Fruit fly (Drosophila melanogaster) whole organism, prepupa: ENCODE data around the gene CG2493.

ENCODE experiments used
- Blimp-1 ChIP-seq: fragments of 200-800 bp; sonication (Bioruptor generic); optimal IDR thresholded peaks from 3 replicates; lab custom pipeline; 2017; ENCODE audit warnings: missing biosample characterization, missing genetic modification characterization, mild to moderate bottlenecking, moderate library complexity, missing genetic modification reagents
- CG10631 ChIP-seq: fragments of 200-800 bp; sonication (Bioruptor generic); optimal IDR thresholded peaks from 2 replicates; lab custom pipeline; 2016; ENCODE audit warnings: missing biosample characterization, missing genetic modification characterization
- CG11762 ChIP-seq: fragments of 200-800 bp; sonication (Bioruptor generic); optimal IDR thresholded peaks from 3 replicates; lab custom pipeline; 2016; ENCODE audit warnings: missing biosample characterization, missing genetic modification characterization; ENCODE audit not compliant: insufficient read depth
- CG15336 ChIP-seq: fragments of 200-800 bp; sonication (Bioruptor generic); IDR thresholded peaks from 2 replicates; pipeline ENCODE4 v1.3.6; 2022; ENCODE audit warnings: missing biosample characterization, missing genetic modification characterization
- CG3032 ChIP-seq: fragments of 200-800 bp; optimal IDR thresholded peaks from 2 replicates; lab custom pipeline; 2019; ENCODE audit warnings: missing biosample characterization, mild to moderate bottlenecking, missing genetic modification characterization, moderate library complexity
- CG31627 ChIP-seq: fragments of 200-800 bp; sonication (Bioruptor generic); optimal IDR thresholded peaks from 3 replicates; lab custom pipeline; 2016; ENCODE audit warnings: missing biosample characterization, missing genetic modification characterization
- CG34406 ChIP-seq: fragments of 200-800 bp; sonication (Bioruptor generic); optimal IDR thresholded peaks from 3 replicates; lab custom pipeline; 2016; ENCODE audit warnings: missing biosample characterization, missing genetic modification characterization
- CG3919 ChIP-seq: fragments of 200-800 bp; sonication (Bioruptor generic); optimal IDR thresholded peaks from 3 replicates; lab custom pipeline; 2016; ENCODE audit warnings: missing biosample characterization, missing genetic modification characterization
- CG4318 ChIP-seq: fragments of 200-800 bp; sonication (Bioruptor generic); optimal IDR thresholded peaks from 3 replicates; lab custom pipeline; 2017; ENCODE audit warnings: missing biosample characterization, mild to moderate bottlenecking, missing genetic modification characterization
- CG6163 ChIP-seq: fragments of 200-800 bp; sonication (Bioruptor generic); IDR thresholded peaks from 3 replicates; pipeline ENCODE4 v1.3.6; 2022; ENCODE audit warnings: missing biosample characterization, missing genetic modification characterization
- CG6276 ChIP-seq: fragments of 200-800 bp; sonication (Bioruptor generic); optimal IDR thresholded peaks from 2 replicates; lab custom pipeline; 2017; ENCODE audit warnings: missing biosample characterization, mild to moderate bottlenecking, missing genetic modification characterization
- CG6792 ChIP-seq: fragments of 200-800 bp; sonication (Bioruptor generic); optimal IDR thresholded peaks from 3 replicates; lab custom pipeline; 2016; ENCODE audit warnings: missing biosample characterization, missing genetic modification characterization
- CG6808 ChIP-seq: fragments of 200-800 bp; sonication (Bioruptor generic); optimal IDR thresholded peaks from 3 replicates; lab custom pipeline; 2017; ENCODE audit warnings: missing biosample characterization, missing genetic modification characterization, mild to moderate bottlenecking, moderate library complexity, missing genetic modification reagents
- CG6854 ChIP-seq: fragments of 200-800 bp; sonication (Bioruptor generic); optimal IDR thresholded peaks from 2 replicates; lab custom pipeline; 2017; ENCODE audit warnings: missing biosample characterization, mild to moderate bottlenecking, missing genetic modification characterization
- CG8119 ChIP-seq: fragments of 200-800 bp; sonication (Bioruptor generic); IDR thresholded peaks from 3 replicates; pipeline ENCODE4 v1.3.6; 2022; ENCODE audit warnings: missing biosample characterization, missing genetic modification characterization
- CG9139 ChIP-seq: fragments of 200-800 bp; sonication (Bioruptor generic); optimal IDR thresholded peaks from 3 replicates; lab custom pipeline; 2017; ENCODE audit warnings: missing biosample characterization, mild to moderate bottlenecking, missing genetic modification characterization
- Eip75B ChIP-seq: fragments of 200-800 bp; sonication (Bioruptor generic); optimal IDR thresholded peaks from 3 replicates; lab custom pipeline; 2016; ENCODE audit warnings: missing biosample characterization, missing genetic modification characterization
- Eip78C ChIP-seq: fragments of 200-800 bp; sonication (Bioruptor generic); peaks from one replicate; lab custom pipeline; 2016; ENCODE audit warnings: missing biosample characterization, missing genetic modification characterization
- Ets21C ChIP-seq: fragments of 200-800 bp; sonication (Bioruptor generic); optimal IDR thresholded peaks from 3 replicates; lab custom pipeline; 2016; ENCODE audit warnings: missing biosample characterization, missing genetic modification characterization
- Ets96B ChIP-seq: fragments of 200-800 bp; optimal IDR thresholded peaks from 2 replicates; lab custom pipeline; 2019; ENCODE audit warnings: missing biosample characterization, mild to moderate bottlenecking, missing genetic modification characterization, moderate library complexity
- Gug ChIP-seq: fragments of 200-800 bp; sonication (Bioruptor generic); IDR thresholded peaks from 2 replicates; pipeline ENCODE4 v1.3.6; 2022; ENCODE audit warnings: missing biosample characterization, missing genetic modification characterization
- Hr38 ChIP-seq: sonication (Bioruptor generic); optimal IDR thresholded peaks from 2 replicates; lab custom pipeline; 2016; ENCODE audit warnings: missing biosample characterization, missing genetic modification characterization
- Hr39 ChIP-seq: fragments of 200-800 bp; sonication (Bioruptor generic); optimal IDR thresholded peaks from 2 replicates; lab custom pipeline; 2016; ENCODE audit warnings: missing biosample characterization, missing genetic modification characterization
- Hr4 ChIP-seq: fragments of 200-800 bp; sonication (Bioruptor generic); optimal IDR thresholded peaks from 3 replicates; lab custom pipeline; 2016; ENCODE audit warnings: missing biosample characterization, missing genetic modification characterization
- Lpt ChIP-seq: fragments of 200-800 bp; sonication (Bioruptor generic); optimal IDR thresholded peaks from 3 replicates; lab custom pipeline; 2016; ENCODE audit warnings: missing biosample characterization, missing genetic modification characterization
- Met ChIP-seq: fragments of 200-800 bp; sonication (Bioruptor generic); optimal IDR thresholded peaks from 3 replicates; lab custom pipeline; 2016; ENCODE audit warnings: missing biosample characterization, missing genetic modification characterization
- OdsH ChIP-seq: fragments of 200-800 bp; sonication (Bioruptor generic); optimal IDR thresholded peaks from 3 replicates; lab custom pipeline; 2016; ENCODE audit warnings: missing biosample characterization, missing genetic modification characterization
- Smox ChIP-seq: fragments of 200-800 bp; sonication (Bioruptor generic); optimal IDR thresholded peaks from 3 replicates; lab custom pipeline; 2016; ENCODE audit warnings: missing biosample characterization, missing genetic modification characterization
- Sox14 ChIP-seq: fragments of 200-800 bp; sonication (Bioruptor generic); optimal IDR thresholded peaks from 3 replicates; lab custom pipeline; 2016; ENCODE audit warnings: missing biosample characterization, missing genetic modification characterization
- achi ChIP-seq: fragments of 200-800 bp; sonication (Bioruptor generic); optimal IDR thresholded peaks from 3 replicates; lab custom pipeline; 2016; ENCODE audit warnings: missing biosample characterization, missing genetic modification characterization
- acj6 ChIP-seq: fragments of 200-800 bp; sonication (Bioruptor generic); optimal IDR thresholded peaks from 3 replicates; lab custom pipeline; 2016; ENCODE audit warnings: missing biosample characterization, missing genetic modification characterization
- cyc ChIP-seq: fragments of 200-800 bp; sonication (Bioruptor generic); optimal IDR thresholded peaks from 3 replicates; lab custom pipeline; 2016; ENCODE audit warnings: missing biosample characterization, missing genetic modification characterization
- esn ChIP-seq: fragments of 200-800 bp; sonication (Bioruptor generic); optimal IDR thresholded peaks from 2 replicates; lab custom pipeline; 2016; ENCODE audit warnings: missing biosample characterization, mild to moderate bottlenecking, missing genetic modification characterization, moderate library complexity
- fd59A ChIP-seq: fragments of 200-800 bp; sonication (Bioruptor generic); optimal IDR thresholded peaks from 2 replicates; lab custom pipeline; 2017; ENCODE audit warnings: missing biosample characterization, mild to moderate bottlenecking, missing genetic modification characterization, missing genetic modification reagents
- fd85E ChIP-seq: fragments of 200-800 bp; sonication (Bioruptor generic); optimal IDR thresholded peaks from 3 replicates; lab custom pipeline; 2016; ENCODE audit warnings: missing biosample characterization, missing genetic modification characterization
- salr ChIP-seq, 2 experiments: fragments of 200-800 bp; sonication (Bioruptor generic); optimal IDR thresholded peaks; 3 replicates each; lab custom pipeline; 2016 to 2018; ENCODE audit warnings: missing biosample characterization in 2 of 2, missing genetic modification characterization in 2 of 2, mild to moderate bottlenecking in 1 of 2
- spab ChIP-seq: fragments of 200-800 bp; sonication (Bioruptor generic); optimal IDR thresholded peaks from 2 replicates; lab custom pipeline; 2017; ENCODE audit warnings: missing biosample characterization, mild to moderate bottlenecking, missing genetic modification characterization, missing genetic modification reagents
- ss ChIP-seq, 2 experiments: fragments of 200-800 bp; sonication (Bioruptor generic); optimal IDR thresholded peaks; 2 replicates in 1 of 2; 3 replicates in 1 of 2; lab custom pipeline; 2017 to 2018; ENCODE audit warnings: mild to moderate bottlenecking in 2 of 2, missing biosample characterization in 2 of 2, missing genetic modification characterization in 2 of 2, moderate library complexity in 1 of 2
- svp ChIP-seq: fragments of 200-800 bp; sonication (Bioruptor generic); peaks from one replicate; lab custom pipeline; 2016; ENCODE audit warnings: missing biosample characterization, missing genetic modification characterization
- topi ChIP-seq: fragments of 200-800 bp; sonication (Bioruptor generic); optimal IDR thresholded peaks from 3 replicates; lab custom pipeline; 2016; ENCODE audit warnings: missing biosample characterization, missing genetic modification characterization
- vri ChIP-seq: fragments of 200-800 bp; sonication (Bioruptor generic); optimal IDR thresholded peaks from 3 replicates; lab custom pipeline; 2016; ENCODE audit warnings: missing biosample characterization, mild to moderate bottlenecking, missing genetic modification characterization

CG2493 gene

DNA sequence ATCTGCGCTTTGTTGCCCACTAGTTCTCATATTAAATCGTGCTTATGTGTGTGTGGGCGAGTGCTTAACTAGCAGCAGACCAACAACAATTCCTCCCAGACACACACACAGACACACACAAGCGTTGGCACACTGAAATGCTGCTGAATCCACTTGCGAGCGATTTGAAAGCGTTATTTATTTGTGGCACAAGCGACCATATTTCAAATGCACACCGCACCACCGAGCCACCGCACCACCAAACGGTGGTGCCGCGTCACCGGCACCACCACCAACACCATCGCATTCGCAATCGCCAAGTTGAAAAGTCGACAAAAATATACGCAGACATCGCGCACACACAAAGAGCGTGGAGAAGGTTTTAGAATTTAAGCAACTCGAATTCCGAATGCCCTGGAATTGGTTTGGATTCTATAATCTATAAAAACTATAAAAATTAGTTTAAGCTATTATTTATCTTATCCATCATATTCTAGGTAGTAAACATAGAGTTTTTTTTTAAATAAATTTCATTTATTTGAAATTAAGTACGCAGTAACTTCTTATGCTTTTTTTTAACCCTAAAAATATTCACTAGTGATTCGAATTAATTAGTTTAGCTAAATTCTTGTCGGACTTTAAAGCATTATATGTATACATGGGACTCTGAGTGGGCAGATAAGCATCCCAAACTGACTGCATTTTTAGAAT is 15.4 kb upstream of the CG2493 start (continued):
- TF ChIP-seq CG9139 (GFP tag; lab: Kevin White, UChicago) (no peak), achi (GFP tag; lab: Kevin White, UChicago) (peak; percentile 51), CG6276 (GFP tag; lab: Kevin White, UChicago) (no peak), Gug (GFP tag; lab: Robert Waterston, UW) (0 out of 2 replicates have a peak, but pooled peaks have one; percentile 11), svp (GFP tag; lab: Kevin White, UChicago) (peak; percentile 61), fd85E (GFP tag; lab: Kevin White, UChicago) (no peak), salr (GFP tag; optimal IDR thresholded peaks at IDR 0.05; lab: Kevin White, UChicago) (peak in 1 of 2 experiments; percentile 40), Sox14 (GFP tag; lab: Kevin White, UChicago) (no peak), topi (GFP tag; lab: Kevin White, UChicago) (no peak), ss (GFP tag; optimal IDR thresholded peaks at IDR 0.05; lab: Kevin White, UChicago) (no peak), OdsH (GFP tag; lab: Kevin White, UChicago) (peak; percentile 34), CG8119 (peak; percentile 69), Hr39 (GFP tag; lab: Kevin White, UChicago) (no peak), Lpt (GFP tag; lab: Kevin White, UChicago) (peak; percentile 8), Eip78C (GFP tag; lab: Kevin White, UChicago) (peak; percentile 68), esn (GFP tag; lab: Kevin White, UChicago) (no peak), Ets96B (tag; lab: Kevin White, UChicago) (peak; percentile 21), Hr38 (GFP tag; lab: Kevin White, UChicago) (no peak)

DNA sequence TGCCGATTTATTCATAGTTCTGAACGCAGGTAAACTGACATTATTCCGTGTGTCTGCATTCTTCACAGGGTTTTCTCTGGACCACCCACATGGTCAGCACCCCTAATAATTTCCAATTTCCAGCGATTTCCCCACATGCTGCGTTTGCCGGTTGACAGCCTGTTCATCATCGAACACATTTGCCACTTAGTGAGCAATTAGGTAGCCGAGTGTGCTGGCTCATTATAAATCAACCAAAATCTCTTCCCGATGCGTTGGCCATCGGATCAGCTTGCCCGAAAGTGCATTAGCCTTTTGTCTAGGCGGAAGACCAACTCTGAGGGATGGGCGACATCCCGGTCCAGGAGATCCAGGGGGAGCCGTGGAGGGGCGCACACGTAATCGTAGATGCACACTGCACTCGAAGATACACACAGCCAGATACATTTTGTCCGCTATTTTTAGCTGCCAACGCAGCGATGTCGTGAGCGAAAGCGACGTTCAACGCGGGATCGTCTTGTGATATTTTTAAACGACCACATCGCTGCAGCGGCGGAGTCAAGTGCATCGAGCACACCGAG is 13.6 kb upstream of the CG2493 start:
- peak; percentile 20 for TF ChIP-seq CG3919 (GFP tag; lab: Kevin White, UChicago)
- TF ChIP-seq Eip78C (GFP tag; lab: Kevin White, UChicago), result peak; percentile 17
- TF ChIP-seq spab (GFP tag; lab: Kevin White, UChicago), result no peak
- TF ChIP-seq Lpt (GFP tag; lab: Kevin White, UChicago), result peak; percentile 56
- no peak for TF ChIP-seq Eip75B (GFP tag; lab: Kevin White, UChicago)
- 0 out of 3 replicates have a peak, but pooled peaks have one; percentile 18 for TF ChIP-seq CG6163 (GFP tag; lab: Robert Waterston, UW)

DNA sequence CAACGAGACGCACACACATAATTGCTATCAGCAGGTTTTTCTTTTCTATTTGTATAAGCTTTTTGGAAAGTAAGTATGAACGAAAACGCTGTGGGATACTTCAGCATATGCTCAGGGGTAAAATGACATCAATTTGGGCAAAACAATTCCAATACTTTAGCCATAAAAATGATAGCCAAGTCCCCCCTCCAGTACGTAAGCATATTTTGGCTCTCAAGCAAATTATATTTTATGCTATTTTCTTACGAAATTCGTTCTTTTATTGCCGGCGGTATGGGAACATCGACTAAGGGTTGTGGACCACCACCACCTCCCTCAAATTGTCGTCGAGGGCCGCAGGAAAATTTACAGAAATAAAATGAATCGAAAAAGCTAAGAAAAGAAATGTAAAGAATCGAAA is 10.0 kb upstream of the CG2493 start, which contains the start of gene CG43233:
CG43233 (minus strand) TSS at position 101 of the 400 bp plus-strand sequence.
- TF ChIP-seq Hr39 (GFP tag; lab: Kevin White, UChicago) (no peak), CG6854 (GFP tag; lab: Kevin White, UChicago) (no peak), Ets21C (GFP tag; lab: Kevin White, UChicago) (no peak), Hr4 (GFP tag; lab: Kevin White, UChicago) (no peak), CG31627 (GFP tag; lab: Kevin White, UChicago) (no peak), Eip78C (GFP tag; lab: Kevin White, UChicago) (no peak), CG15336 (GFP tag; lab: Robert Waterston, UW) (no peak), acj6 (no peak), spab (GFP tag; lab: Kevin White, UChicago) (no peak), CG3032 (tag; lab: Kevin White, UChicago) (no peak), CG34406 (no peak), Hr38 (GFP tag; lab: Kevin White, UChicago) (no peak), fd59A (GFP tag; lab: Kevin White, UChicago) (no peak)
- TF ChIP-seq, all 60 proteins: peak for 0

dm6 chr2L:20464385-20464784 is 1.1 kb upstream of the CG2493 start:
- no peak for TF ChIP-seq Hr38 (GFP tag; lab: Kevin White, UChicago)
- TF ChIP-seq Gug (GFP tag; lab: Robert Waterston, UW), result no peak
- TF ChIP-seq CG3919 (GFP tag; lab: Kevin White, UChicago), result peak; percentile 28
- peak; percentile 1 for TF ChIP-seq Met (GFP tag; lab: Kevin White, UChicago)
- no peak for TF ChIP-seq Eip75B (GFP tag; lab: Kevin White, UChicago)
- peak; percentile 52 for TF ChIP-seq svp (GFP tag; lab: Kevin White, UChicago)
- no peak for TF ChIP-seq spab (GFP tag; lab: Kevin White, UChicago)
- TF ChIP-seq Lpt (GFP tag; lab: Kevin White, UChicago), result no peak
- no peak for TF ChIP-seq Ets21C (GFP tag; lab: Kevin White, UChicago)
- TF ChIP-seq vri (GFP tag; lab: Kevin White, UChicago), result no peak
- TF ChIP-seq Smox (GFP tag; lab: Kevin White, UChicago), result no peak
- TF ChIP-seq CG6792 (GFP tag; lab: Kevin White, UChicago), result no peak
- no peak for TF ChIP-seq Blimp-1
- TF ChIP-seq cyc, result peak; percentile 1
- TF ChIP-seq CG34406, result no peak
- no peak for TF ChIP-seq CG10631
- TF ChIP-seq Sox14 (GFP tag; lab: Kevin White, UChicago), result no peak
- peak; percentile 12 for TF ChIP-seq Hr39 (GFP tag; lab: Kevin White, UChicago)
- no peak for TF ChIP-seq salr (GFP tag; optimal IDR thresholded peaks at IDR 0.05; lab: Kevin White, UChicago)
- TF ChIP-seq CG4318 (GFP tag; lab: Kevin White, UChicago), result no peak
- no peak for TF ChIP-seq CG11762 (GFP tag; lab: Kevin White, UChicago)
- TF ChIP-seq ss (GFP tag; optimal IDR thresholded peaks at IDR 0.05; lab: Kevin White, UChicago), result no peak
- no peak for TF ChIP-seq CG15336 (GFP tag; lab: Robert Waterston, UW)
- TF ChIP-seq CG6808, result no peak
- TF ChIP-seq CG8119, result no peak
